Fruit fly (Drosophila melanogaster) whole organism, embryonic: ENCODE data around the gene Trxr1.
A peak's percentile ranks its signal among the peaks of the same experiment; 100 is the strongest.

Experiments
- CG10147 ChIP-seq: fragments of 200-800 bp; sonication (Bioruptor generic); optimal IDR thresholded peaks from 2 replicates; lab custom pipeline; 2019; ENCODE audit warnings: missing biosample characterization, mild to moderate bottlenecking, missing genetic modification characterization, moderate library complexity
- CG10274 ChIP-seq: fragments of 200-800 bp; sonication (Bioruptor generic); optimal IDR thresholded peaks from 3 replicates; lab custom pipeline; 2017; ENCODE audit warnings: missing biosample characterization, mild to moderate bottlenecking, missing genetic modification characterization
- CG10654 ChIP-seq: fragments of 200-800 bp; sonication (Bioruptor generic); optimal IDR thresholded peaks from 2 replicates; lab custom pipeline; 2016; ENCODE audit warnings: missing biosample characterization, missing genetic modification characterization
- CG10979 ChIP-seq: fragments of 200-800 bp; sonication (Bioruptor generic); optimal IDR thresholded peaks from 2 replicates; lab custom pipeline; 2018; ENCODE audit warnings: missing biosample characterization, mild to moderate bottlenecking, missing genetic modification characterization, moderate library complexity
- CG11398 ChIP-seq: fragments of 200-800 bp; sonication (Bioruptor generic); optimal IDR thresholded peaks from 2 replicates; lab custom pipeline; 2016; ENCODE audit warnings: missing biosample characterization, missing genetic modification characterization
- CG11695 ChIP-seq: fragments of 200-800 bp; sonication (Bioruptor generic); IDR thresholded peaks from 3 replicates; pipeline ENCODE4 v1.3.6; 2022; ENCODE audit warnings: missing biosample characterization, missing genetic modification characterization
- CG12155 ChIP-seq: fragments of 200-800 bp; sonication (Bioruptor generic); optimal IDR thresholded peaks from 3 replicates; lab custom pipeline; 2016; ENCODE audit warnings: missing biosample characterization, missing genetic modification characterization
- CG1233 ChIP-seq: fragments of 200-800 bp; sonication (Bioruptor generic); optimal IDR thresholded peaks from 4 replicates; lab custom pipeline; 2018; ENCODE audit warnings: missing biosample characterization, mild to moderate bottlenecking, missing genetic modification characterization
- CG14050 ChIP-seq: fragments of 200-800 bp; sonication (Bioruptor generic); IDR thresholded peaks from 3 replicates; pipeline ENCODE4 v1.3.6; 2022; ENCODE audit warnings: missing biosample characterization, missing genetic modification characterization
- CG14965 ChIP-seq: fragments of 200-800 bp; sonication (Bioruptor generic); optimal IDR thresholded peaks from 2 replicates; lab custom pipeline; 2016; ENCODE audit warnings: missing biosample characterization, missing genetic modification characterization, borderline replicate concordance
- CG15269 ChIP-seq: fragments of 200-800 bp; sonication (Bioruptor generic); optimal IDR thresholded peaks from 2 replicates; lab custom pipeline; 2018; ENCODE audit warnings: missing biosample characterization, mild to moderate bottlenecking, missing genetic modification characterization, moderate library complexity
- CG15696 ChIP-seq: fragments of 200-800 bp; sonication (Bioruptor generic); optimal IDR thresholded peaks from 2 replicates; lab custom pipeline; 2019; ENCODE audit warnings: missing biosample characterization, mild to moderate bottlenecking, missing genetic modification characterization, moderate library complexity
- CG18476 ChIP-seq: fragments of 200-800 bp; sonication (Bioruptor generic); optimal IDR thresholded peaks from 2 replicates; lab custom pipeline; 2016; ENCODE audit warnings: missing biosample characterization, mild to moderate bottlenecking, missing genetic modification characterization
- CG2678 ChIP-seq: fragments of 200-800 bp; sonication (Bioruptor generic); optimal IDR thresholded peaks from 3 replicates; lab custom pipeline; 2019; ENCODE audit warnings: missing biosample characterization, mild to moderate bottlenecking, missing genetic modification characterization, moderate library complexity
- CG30431 ChIP-seq: fragments of 200-800 bp; sonication (Bioruptor generic); optimal IDR thresholded peaks from 2 replicates; lab custom pipeline; 2017; ENCODE audit warnings: missing biosample characterization, missing genetic modification characterization
- CG33213 ChIP-seq: fragments of 200-800 bp; sonication (Bioruptor generic); optimal IDR thresholded peaks from 3 replicates; lab custom pipeline; 2016; ENCODE audit warnings: missing biosample characterization, missing genetic modification characterization
- CG3995 ChIP-seq: fragments of 200-800 bp; sonication (Bioruptor generic); optimal IDR thresholded peaks from 3 replicates; lab custom pipeline; 2016; ENCODE audit warnings: missing biosample characterization, missing genetic modification characterization
- CG6254 ChIP-seq: fragments of 200-800 bp; sonication (Bioruptor generic); optimal IDR thresholded peaks from 3 replicates; lab custom pipeline; 2017; ENCODE audit warnings: mild to moderate bottlenecking, missing biosample characterization, missing genetic modification reagents, missing genetic modification characterization
- CG6854 ChIP-seq: fragments of 200-800 bp; sonication (Bioruptor generic); optimal IDR thresholded peaks from 3 replicates; lab custom pipeline; 2017; ENCODE audit warnings: missing biosample characterization, mild to moderate bottlenecking, missing genetic modification characterization
- CG7987 ChIP-seq: fragments of 200-800 bp; sonication (Bioruptor generic); optimal IDR thresholded peaks from 2 replicates; lab custom pipeline; 2018; ENCODE audit warnings: missing biosample characterization, mild to moderate bottlenecking, missing genetic modification characterization, moderate library complexity
- CG8089 ChIP-seq: fragments of 200-800 bp; sonication (Bioruptor generic); optimal IDR thresholded peaks from 3 replicates; lab custom pipeline; 2016; ENCODE audit warnings: missing biosample characterization, missing genetic modification characterization
- Ets97D ChIP-seq: fragments of 200-800 bp; sonication (Bioruptor generic); optimal IDR thresholded peaks from 3 replicates; lab custom pipeline; 2016; ENCODE audit warnings: missing biosample characterization, missing genetic modification characterization
- Fer3 ChIP-seq: fragments of 200-800 bp; sonication (Bioruptor generic); optimal IDR thresholded peaks from 2 replicates; lab custom pipeline; 2018; ENCODE audit warnings: missing biosample characterization, mild to moderate bottlenecking, missing genetic modification characterization, moderate library complexity
- HLHmδ ChIP-seq: fragments of 200-800 bp; sonication (Bioruptor generic); optimal IDR thresholded peaks from 2 replicates; lab custom pipeline; 2018; ENCODE audit warnings: missing biosample characterization, mild to moderate bottlenecking, missing genetic modification characterization, moderate library complexity
- Hsf ChIP-seq: fragments of 200-800 bp; sonication (Bioruptor generic); optimal IDR thresholded peaks from 3 replicates; lab custom pipeline; 2016; ENCODE audit warnings: missing biosample characterization, missing genetic modification characterization
- MESR4 ChIP-seq: fragments of 200-800 bp; sonication (Bioruptor generic); optimal IDR thresholded peaks from 2 replicates; lab custom pipeline; 2018; ENCODE audit warnings: missing biosample characterization, mild to moderate bottlenecking, missing genetic modification characterization, moderate library complexity
- MTF-1 ChIP-seq: fragments of 200-800 bp; sonication (Bioruptor generic); optimal IDR thresholded peaks from 2 replicates; lab custom pipeline; 2018; ENCODE audit warnings: missing biosample characterization, mild to moderate bottlenecking, missing genetic modification characterization, borderline replicate concordance
- Max ChIP-seq: fragments of 200-800 bp; sonication (Bioruptor generic); optimal IDR thresholded peaks from 2 replicates; lab custom pipeline; 2016; ENCODE audit warnings: missing biosample characterization, mild to moderate bottlenecking, missing genetic modification characterization
- NC2β ChIP-seq: fragments of 200-800 bp; sonication (Bioruptor generic); optimal IDR thresholded peaks from 2 replicates; lab custom pipeline; 2016; ENCODE audit warnings: missing biosample characterization, missing genetic modification characterization
- NFAT ChIP-seq: fragments of 200-800 bp; sonication (Bioruptor generic); IDR thresholded peaks from 2 replicates; pipeline ENCODE4 v1.3.6; 2022; ENCODE audit warnings: missing biosample characterization, missing genetic modification characterization
- Vsx1 ChIP-seq: fragments of 200-800 bp; sonication (Bioruptor generic); optimal IDR thresholded peaks from 2 replicates; lab custom pipeline; 2017; ENCODE audit warnings: missing biosample characterization, mild to moderate bottlenecking, missing genetic modification characterization, missing genetic modification reagents
- ase ChIP-seq: fragments of 200-800 bp; sonication (Bioruptor generic); IDR thresholded peaks from 3 replicates; pipeline ENCODE4 v1.3.6; 2022; ENCODE audit warnings: missing biosample characterization, missing genetic modification characterization
- corto ChIP-seq: fragments of 200-800 bp; sonication (Bioruptor generic); optimal IDR thresholded peaks from 2 replicates; lab custom pipeline; 2016; ENCODE audit warnings: missing biosample characterization, mild to moderate bottlenecking, missing genetic modification characterization, moderate library complexity
- exex ChIP-seq: fragments of 200-800 bp; sonication (Bioruptor generic); optimal IDR thresholded peaks from 4 replicates; lab custom pipeline; 2018; ENCODE audit warnings: missing biosample characterization, mild to moderate bottlenecking, missing genetic modification characterization, moderate library complexity
- fd64A ChIP-seq: fragments of 200-800 bp; sonication (Bioruptor generic); optimal IDR thresholded peaks from 3 replicates; lab custom pipeline; 2018; ENCODE audit warnings: missing biosample characterization, mild to moderate bottlenecking, missing genetic modification characterization
- gem ChIP-seq: fragments of 200-800 bp; sonication (Bioruptor generic); optimal IDR thresholded peaks from 2 replicates; lab custom pipeline; 2019; ENCODE audit warnings: missing biosample characterization, mild to moderate bottlenecking, missing genetic modification characterization, moderate library complexity
- gsb ChIP-seq: fragments of 200-800 bp; sonication (Bioruptor generic); IDR thresholded peaks from 2 replicates; pipeline ENCODE4 v1.3.6; 2022; ENCODE audit warnings: missing biosample characterization, missing genetic modification characterization
- gt ChIP-seq: fragments of 200-800 bp; sonication (Bioruptor generic); IDR thresholded peaks from 2 replicates; pipeline ENCODE4 v1.3.6; 2022; ENCODE audit warnings: missing biosample characterization, missing genetic modification characterization
- kah ChIP-seq: fragments of 200-800 bp; sonication (Bioruptor generic); optimal IDR thresholded peaks from 2 replicates; lab custom pipeline; 2018; ENCODE audit warnings: missing biosample characterization, mild to moderate bottlenecking, missing genetic modification characterization
- kni ChIP-seq: fragments of 200-800 bp; sonication (Bioruptor generic); optimal IDR thresholded peaks from 3 replicates; lab custom pipeline; 2017; ENCODE audit warnings: mild to moderate bottlenecking, missing biosample characterization, missing genetic modification reagents, missing genetic modification characterization
- prd ChIP-seq, 3 experiments: fragments of >200 bp in 2 of 3; fragments of 200-800 bp in 1 of 3; sonication (Bioruptor generic) in 1 of 3; optimal IDR thresholded peaks in 2 of 3; IDR thresholded peaks in 1 of 3; 2 replicates in 2 of 3; 3 replicates in 1 of 3; pipeline versions ENCODE4 v1.3.6 to Lab custom; 2017 to 2022; ENCODE audit warnings: missing biosample characterization in 1 of 3, missing genetic modification characterization in 1 of 3
- repo ChIP-seq: fragments of 200-800 bp; sonication (Bioruptor generic); optimal IDR thresholded peaks from 2 replicates; lab custom pipeline; 2016; ENCODE audit warnings: missing biosample characterization, missing genetic modification characterization
- rib ChIP-seq: fragments of 200-800 bp; sonication (Bioruptor generic); IDR thresholded peaks from 2 replicates; pipeline ENCODE4 v1.3.6; 2022; ENCODE audit warnings: missing biosample characterization, missing genetic modification characterization
- so ChIP-seq: fragments of 200-800 bp; sonication (Bioruptor generic); IDR thresholded peaks from 3 replicates; pipeline ENCODE4 v1.3.6; 2022; ENCODE audit warnings: missing biosample characterization, missing genetic modification characterization
- trh ChIP-seq: fragments of 200-800 bp; sonication (Bioruptor generic); optimal IDR thresholded peaks from 2 replicates; lab custom pipeline; 2016; ENCODE audit warnings: missing biosample characterization, missing genetic modification characterization
- wdn ChIP-seq: fragments of 200-800 bp; sonication (Bioruptor generic); IDR thresholded peaks from 2 replicates; pipeline ENCODE4 v1.3.6; 2022; ENCODE audit warnings: missing biosample characterization, missing genetic modification characterization
- yki ChIP-seq: fragments of >200 bp; optimal IDR thresholded peaks from 3 replicates; lab custom pipeline; 2018
- zfh1 ChIP-seq: fragments of 200-800 bp; sonication (Bioruptor generic); IDR thresholded peaks from 3 replicates; pipeline ENCODE4 v1.3.6; 2022; ENCODE audit warnings: missing biosample characterization, missing genetic modification characterization

The Trxr1 gene

DNA sequence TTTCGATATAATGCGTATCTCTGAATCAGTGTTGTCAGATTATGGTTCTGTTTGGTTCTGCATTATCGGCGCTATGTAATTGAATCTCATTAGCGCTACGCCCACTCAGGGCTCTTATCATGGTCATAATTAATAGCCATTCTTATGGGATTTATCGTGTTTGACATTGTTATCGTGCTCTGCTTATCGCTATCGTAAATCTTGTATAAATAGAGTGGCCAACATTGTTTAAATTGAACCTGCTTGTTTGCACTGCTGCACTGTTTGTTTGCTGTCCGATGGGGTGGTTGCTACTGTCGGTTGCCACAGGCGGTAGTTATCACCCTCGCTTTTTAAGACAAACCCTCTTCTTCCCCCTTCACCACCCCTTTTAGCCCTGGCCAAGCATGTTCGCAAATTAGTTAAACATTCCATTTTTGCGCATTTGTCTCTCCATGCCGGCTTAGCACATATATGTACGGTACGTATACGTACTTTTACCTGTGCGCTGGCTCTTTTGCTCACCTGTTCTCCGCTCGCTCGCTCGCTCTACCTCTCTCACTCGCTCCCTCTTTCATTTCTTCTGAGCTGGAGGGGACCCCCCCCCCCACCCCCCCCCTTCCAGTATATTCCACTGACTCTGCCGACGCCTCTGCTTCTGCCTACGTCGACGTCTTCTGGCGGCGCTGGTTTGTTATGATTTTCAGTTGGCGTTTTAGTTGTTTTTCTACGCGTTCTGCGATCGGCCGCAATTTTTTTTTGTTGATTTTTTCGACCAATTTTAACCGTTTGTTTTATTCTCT lies 12.2 kb upstream of the Trxr1 start (continued):
- peak; percentile 71 for TF ChIP-seq CG2678 (tag; lab: Kevin White, UChicago)
- TF ChIP-seq corto (GFP tag; lab: Kevin White, UChicago) = no peak
- TF ChIP-seq CG33213 (GFP tag; lab: Kevin White, UChicago) = peak; percentile 46
- TF ChIP-seq gsb (GFP tag; lab: Robert Waterston, UW) = no peak
- TF ChIP-seq Fer3 (tag; lab: Kevin White, UChicago) = peak; percentile 50
- TF ChIP-seq CG15269 (tag; lab: Kevin White, UChicago) = peak; percentile 0
- TF ChIP-seq CG6254 (GFP tag; lab: Kevin White, UChicago) = peak; percentile 63
- TF ChIP-seq CG14965 (GFP tag; lab: Kevin White, UChicago) = peak; percentile 36
- TF ChIP-seq CG30431 (GFP tag; lab: Kevin White, UChicago) = peak; percentile 34
- TF ChIP-seq CG6854 (GFP tag; lab: Kevin White, UChicago) = peak; percentile 68
- 0 out of 3 replicates have a peak, but pooled peaks have one; percentile 11 for TF ChIP-seq CG14050
- 0 out of 2 replicates have a peak, but pooled peaks have one; percentile 13 for TF ChIP-seq rib (GFP tag; lab: Robert Waterston, UW)
- peak; percentile 81 for TF ChIP-seq fd64A
- peak; percentile 3 for TF ChIP-seq CG3995
- no peak for TF ChIP-seq NFAT (GFP tag; lab: Robert Waterston, UW)
- peak; percentile 79 for TF ChIP-seq HLHmδ
- TF ChIP-seq CG10979 = peak; percentile 18
- no peak for TF ChIP-seq MESR4 (GFP tag; lab: Kevin White, UChicago)
- TF ChIP-seq yki (lab: Kevin White, UChicago) = no peak
- no peak for TF ChIP-seq Ets97D (GFP tag; lab: Kevin White, UChicago)
- peak; percentile 79 for TF ChIP-seq MTF-1 (GFP tag; lab: Kevin White, UChicago)
- TF ChIP-seq ase (GFP tag; lab: Robert Waterston, UW) = 0 out of 3 replicates have a peak, but pooled peaks have one; percentile 22
- TF ChIP-seq CG8089 (GFP tag; lab: Kevin White, UChicago) = peak; percentile 41
- peak; percentile 72 for TF ChIP-seq CG1233 (GFP tag; lab: Kevin White, UChicago)
- TF ChIP-seq trh (GFP tag; lab: Kevin White, UChicago) = no peak
- peak; percentile 56; the same call in 1 of the 3 replicates for TF ChIP-seq so (GFP tag; lab: Robert Waterston, UW)
- TF ChIP-seq CG18476 (GFP tag; lab: Kevin White, UChicago) = peak; percentile 50
- 0 out of 3 replicates have a peak, but pooled peaks have one; percentile 34 for TF ChIP-seq CG11695 (GFP tag; lab: Robert Waterston, UW)
- peak; percentile 26 for TF ChIP-seq repo
- no peak for TF ChIP-seq wdn (GFP tag; lab: Robert Waterston, UW)
- 0 out of 3 replicates have a peak, but pooled peaks have one; percentile 32 for TF ChIP-seq zfh1 (GFP tag; lab: Robert Waterston, UW)
- peak; percentile 33 for TF ChIP-seq CG10654 (GFP tag; lab: Kevin White, UChicago)
- peak; percentile 55 for TF ChIP-seq gem (tag; lab: Kevin White, UChicago)
- TF ChIP-seq NC2β (GFP tag; lab: Kevin White, UChicago) = peak; percentile 18
- TF ChIP-seq CG11398 (GFP tag; lab: Kevin White, UChicago) = peak; percentile 75
- TF ChIP-seq prd (optimal IDR thresholded peaks at IDR 0.05; lab: Kevin White, UChicago) = no peak
- TF ChIP-seq prd (GFP tag; IDR thresholded peaks at IDR 0.05; lab: Robert Waterston, UW) = 0 out of 3 replicates have a peak, but pooled peaks have one; percentile 20
- TF ChIP-seq kah (GFP tag; lab: Kevin White, UChicago) = peak; percentile 29
- TF ChIP-seq CG7987 (GFP tag; lab: Kevin White, UChicago) = peak; percentile 82
- TF ChIP-seq CG10147 = no peak
- no peak for TF ChIP-seq gt (GFP tag; lab: Robert Waterston, UW)
- peak; percentile 0 for TF ChIP-seq CG10274 (GFP tag; lab: Kevin White, UChicago)
- peak; percentile 77 for TF ChIP-seq Vsx1 (GFP tag; lab: Kevin White, UChicago)
- peak; percentile 7 for TF ChIP-seq CG12155
- peak; percentile 23 for TF ChIP-seq kni (GFP tag; lab: Kevin White, UChicago)
- peak; percentile 19 for TF ChIP-seq Max (GFP tag; lab: Kevin White, UChicago)
- peak; percentile 92 for TF ChIP-seq exex (tag; lab: Kevin White, UChicago)
- peak; percentile 6 for TF ChIP-seq Hsf
- peak; percentile 71 for TF ChIP-seq CG15696 (tag; lab: Kevin White, UChicago)
